Fruit fly (Drosophila melanogaster) whole organism, embryonic: ENCODE results near the gene Usp10.
A peak's percentile ranks its signal among the peaks of the same experiment; 100 is the strongest.

Experiments used
- Atf3 ChIP-seq: fragments of 200-800 bp; sonication (Bioruptor generic); optimal IDR thresholded peaks from 3 replicates; lab custom pipeline; 2016; ENCODE audit warnings: missing biosample characterization, missing genetic modification characterization
- Awh ChIP-seq: fragments of 200-800 bp; sonication (Bioruptor generic); IDR thresholded peaks from 2 replicates; pipeline ENCODE4, ENCODE4 v1.3.6; 2022; ENCODE audit warnings: missing biosample characterization, missing genetic modification characterization
- Bgb ChIP-seq: fragments of 200-800 bp; sonication (Bioruptor generic); IDR thresholded peaks from 2 replicates; pipeline ENCODE4 v1.3.6; 2022; ENCODE audit warnings: missing biosample characterization, missing genetic modification characterization; ENCODE audit not compliant: partially characterized antibody
- C15 ChIP-seq: fragments of 200-800 bp; sonication (Bioruptor generic); IDR thresholded peaks from 3 replicates; pipeline ENCODE4 v1.3.6; 2022; ENCODE audit warnings: missing biosample characterization, missing genetic modification characterization
- CG10431 ChIP-seq: fragments of 200-800 bp; sonication (Bioruptor generic); optimal IDR thresholded peaks from 3 replicates; lab custom pipeline; 2018; ENCODE audit warnings: missing biosample characterization, mild to moderate bottlenecking, missing genetic modification characterization
- CG13123 ChIP-seq: fragments of 200-800 bp; sonication (Bioruptor generic); optimal IDR thresholded peaks from 2 replicates; lab custom pipeline; 2016; ENCODE audit warnings: missing biosample characterization, missing genetic modification characterization
- CG1529 ChIP-seq: fragments of 200-800 bp; sonication (Bioruptor generic); optimal IDR thresholded peaks from 3 replicates; lab custom pipeline; 2018; ENCODE audit warnings: missing biosample characterization, missing genetic modification characterization
- CG15696 ChIP-seq: fragments of 200-800 bp; sonication (Bioruptor generic); optimal IDR thresholded peaks from 2 replicates; lab custom pipeline; 2019; ENCODE audit warnings: missing biosample characterization, mild to moderate bottlenecking, missing genetic modification characterization, moderate library complexity
- CG18262 ChIP-seq: fragments of 200-800 bp; optimal IDR thresholded peaks from 3 replicates; lab custom pipeline; 2019; ENCODE audit warnings: missing biosample characterization, mild to moderate bottlenecking, missing genetic modification characterization, moderate library complexity
- CG1832 ChIP-seq: fragments of 200-800 bp; sonication (Bioruptor generic); optimal IDR thresholded peaks from 2 replicates; lab custom pipeline; 2017; ENCODE audit warnings: missing biosample characterization, mild to moderate bottlenecking, missing genetic modification characterization, inconsistent platforms
- CG18764 ChIP-seq: fragments of 200-800 bp; sonication (Bioruptor generic); optimal IDR thresholded peaks from 3 replicates; lab custom pipeline; 2016; ENCODE audit warnings: missing biosample characterization, missing genetic modification characterization
- CG34376 ChIP-seq: fragments of 200-800 bp; sonication (Bioruptor generic); optimal IDR thresholded peaks from 2 replicates; lab custom pipeline; 2018; ENCODE audit warnings: missing biosample characterization, mild to moderate bottlenecking, missing genetic modification characterization
- CG3838 ChIP-seq: fragments of 200-800 bp; sonication (Bioruptor generic); optimal IDR thresholded peaks from 3 replicates; lab custom pipeline; 2016; ENCODE audit warnings: missing biosample characterization, missing genetic modification characterization
- CG4282 ChIP-seq: fragments of 200-800 bp; sonication (Bioruptor generic); optimal IDR thresholded peaks from 2 replicates; lab custom pipeline; 2016; ENCODE audit warnings: missing biosample characterization, missing genetic modification characterization
- CG4360 ChIP-seq: fragments of 200-800 bp; sonication (Bioruptor generic); IDR thresholded peaks from 2 replicates; pipeline ENCODE4 v1.3.6; 2022; ENCODE audit warnings: missing biosample characterization, missing genetic modification characterization
- CG6689 ChIP-seq: fragments of 200-800 bp; sonication (Bioruptor generic); IDR thresholded peaks from 2 replicates; pipeline ENCODE4 v1.3.6; 2022; ENCODE audit warnings: missing biosample characterization, missing genetic modification characterization
- CG6854 ChIP-seq: fragments of 200-800 bp; sonication (Bioruptor generic); optimal IDR thresholded peaks from 3 replicates; lab custom pipeline; 2017; ENCODE audit warnings: missing biosample characterization, mild to moderate bottlenecking, missing genetic modification characterization
- CG7786 ChIP-seq: fragments of 200-800 bp; sonication (Bioruptor generic); optimal IDR thresholded peaks from 2 replicates; lab custom pipeline; 2016; ENCODE audit warnings: missing biosample characterization, missing genetic modification characterization
- CG7928 ChIP-seq: fragments of 200-800 bp; sonication (Bioruptor generic); optimal IDR thresholded peaks from 2 replicates; lab custom pipeline; 2017; ENCODE audit warnings: missing biosample characterization, mild to moderate bottlenecking, missing genetic modification characterization
- CrebB ChIP-seq: fragments of 200-800 bp; sonication (Bioruptor generic); optimal IDR thresholded peaks from 3 replicates; lab custom pipeline; 2018; ENCODE audit warnings: missing biosample characterization, mild to moderate bottlenecking, missing genetic modification characterization
- Dbx ChIP-seq: fragments of 200-800 bp; sonication (Bioruptor generic); IDR thresholded peaks from 3 replicates; pipeline ENCODE4 v1.3.6; 2022; ENCODE audit warnings: missing biosample characterization, missing genetic modification characterization
- Doc3 ChIP-seq: fragments of 200-800 bp; sonication (Bioruptor generic); IDR thresholded peaks from 3 replicates; pipeline ENCODE4 v1.3.6; 2022; ENCODE audit warnings: missing biosample characterization, missing genetic modification characterization; ENCODE audit not compliant: partially characterized antibody
- Dref ChIP-seq: fragments of 200-800 bp; sonication (Bioruptor generic); IDR thresholded peaks from 2 replicates; pipeline ENCODE4 v1.3.6; 2022; ENCODE audit warnings: missing biosample characterization, missing genetic modification characterization
- H2.0 ChIP-seq: fragments of 200-800 bp; sonication (Bioruptor generic); IDR thresholded peaks from 2 replicates; pipeline ENCODE4 v1.3.6; 2022; ENCODE audit warnings: missing biosample characterization, missing genetic modification characterization
- Hr51 ChIP-seq, 2 experiments: fragments of 200-800 bp; sonication (Bioruptor generic); optimal IDR thresholded peaks; 2 replicates in 1 of 2; 3 replicates in 1 of 2; lab custom pipeline; 2016 to 2018; ENCODE audit warnings: missing biosample characterization in 2 of 2, missing genetic modification characterization in 2 of 2, mild to moderate bottlenecking in 1 of 2, moderate library complexity in 1 of 2
- Hr78 ChIP-seq, 2 experiments: fragments of 200-800 bp in 1 of 2; fragments of >200 bp in 1 of 2; sonication (Bioruptor generic) in 1 of 2; optimal IDR thresholded peaks; 2 replicates each; lab custom pipeline; 2017 to 2019; ENCODE audit warnings: missing biosample characterization in 2 of 2, missing genetic modification characterization in 2 of 2, mild to moderate bottlenecking in 1 of 2, moderate library complexity in 1 of 2
- Jarid2 ChIP-seq: fragments of 200-800 bp; sonication (Bioruptor generic); optimal IDR thresholded peaks from 3 replicates; lab custom pipeline; 2017; ENCODE audit warnings: mild to moderate bottlenecking, missing biosample characterization, missing genetic modification reagents, missing genetic modification characterization
- Lhr ChIP-seq: fragments of 200-800 bp; sonication (Bioruptor generic); optimal IDR thresholded peaks from 3 replicates; lab custom pipeline; 2017; ENCODE audit warnings: mild to moderate bottlenecking, missing biosample characterization, missing genetic modification reagents, missing genetic modification characterization
- Lim3 ChIP-seq: fragments of 200-800 bp; sonication (Bioruptor generic); IDR thresholded peaks from 2 replicates; pipeline ENCODE4 v1.3.6; 2022; ENCODE audit warnings: missing biosample characterization, missing genetic modification characterization
- Nf-YC ChIP-seq: fragments of 200-800 bp; optimal IDR thresholded peaks from 3 replicates; lab custom pipeline; 2019; ENCODE audit warnings: missing biosample characterization, mild to moderate bottlenecking, missing genetic modification characterization, moderate library complexity
- Optix ChIP-seq: fragments of 200-800 bp; sonication (Bioruptor generic); IDR thresholded peaks from 3 replicates; pipeline ENCODE4 v1.3.6; 2022; ENCODE audit warnings: missing biosample characterization, missing genetic modification characterization
- Six4 ChIP-seq: fragments of 200-800 bp; sonication (Bioruptor generic); optimal IDR thresholded peaks from 2 replicates; lab custom pipeline; 2016; ENCODE audit warnings: missing biosample characterization, missing genetic modification characterization
- Sry-δ ChIP-seq: fragments of 200-800 bp; sonication (Bioruptor generic); optimal IDR thresholded peaks from 2 replicates; lab custom pipeline; 2016; ENCODE audit warnings: missing biosample characterization, missing genetic modification characterization
- ash1 ChIP-seq: fragments of 200-800 bp; sonication (Bioruptor generic); optimal IDR thresholded peaks from 2 replicates; lab custom pipeline; 2018; ENCODE audit warnings: missing biosample characterization, mild to moderate bottlenecking, missing genetic modification characterization
- bsh ChIP-seq, 2 experiments: fragments of 200-800 bp; sonication (Bioruptor generic); optimal IDR thresholded peaks; 2 replicates each; lab custom pipeline; 2017 to 2018; ENCODE audit warnings: mild to moderate bottlenecking in 2 of 2, missing biosample characterization in 2 of 2, missing genetic modification characterization in 2 of 2, moderate library complexity in 1 of 2
- chinmo ChIP-seq: fragments of 200-800 bp; sonication (Bioruptor generic); IDR thresholded peaks from 4 replicates; pipeline ENCODE4 v1.3.6; 2022; ENCODE audit warnings: missing biosample characterization, missing genetic modification characterization; ENCODE audit not compliant: partially characterized antibody
- crp ChIP-seq, 2 experiments: fragments of 200-800 bp; sonication (Bioruptor generic); optimal IDR thresholded peaks; 2 replicates in 1 of 2; 3 replicates in 1 of 2; lab custom pipeline; 2017; ENCODE audit warnings: missing biosample characterization in 2 of 2, missing genetic modification characterization in 2 of 2, mild to moderate bottlenecking in 1 of 2, moderate library complexity in 1 of 2
- dimm ChIP-seq: fragments of 200-800 bp; sonication (Bioruptor generic); IDR thresholded peaks from 2 replicates; pipeline ENCODE4 v1.3.6; 2022; ENCODE audit warnings: missing biosample characterization, missing genetic modification characterization
- gce ChIP-seq: fragments of 200-800 bp; sonication (Bioruptor generic); IDR thresholded peaks from 3 replicates; pipeline ENCODE4 v1.3.6; 2022; ENCODE audit warnings: missing biosample characterization, missing genetic modification characterization
- gro ChIP-seq: fragments of 200-800 bp; sonication (Bioruptor generic); optimal IDR thresholded peaks from 2 replicates; lab custom pipeline; 2016; ENCODE audit warnings: missing biosample characterization, missing genetic modification characterization
- kah ChIP-seq: fragments of 200-800 bp; sonication (Bioruptor generic); optimal IDR thresholded peaks from 2 replicates; lab custom pipeline; 2018; ENCODE audit warnings: missing biosample characterization, mild to moderate bottlenecking, missing genetic modification characterization
- lmd ChIP-seq: fragments of 200-800 bp; sonication (Bioruptor generic); IDR thresholded peaks from 2 replicates; pipeline ENCODE4 v1.3.6; 2022; ENCODE audit warnings: missing biosample characterization, missing genetic modification characterization
- odd ChIP-seq: fragments of 200-800 bp; sonication (Bioruptor generic); optimal IDR thresholded peaks from 2 replicates; lab custom pipeline; 2017; ENCODE audit warnings: missing biosample characterization, mild to moderate bottlenecking, missing genetic modification characterization
- pnt ChIP-seq: fragments of 200-800 bp; sonication (Bioruptor generic); optimal IDR thresholded peaks from 3 replicates; lab custom pipeline; 2016; ENCODE audit warnings: missing biosample characterization, missing genetic modification characterization
- salm ChIP-seq: fragments of 200-800 bp; sonication (Bioruptor generic); optimal IDR thresholded peaks from 2 replicates; lab custom pipeline; 2018; ENCODE audit warnings: missing biosample characterization, mild to moderate bottlenecking, missing genetic modification characterization
- sd ChIP-seq: fragments of 200-800 bp; sonication (Bioruptor generic); optimal IDR thresholded peaks from 3 replicates; lab custom pipeline; 2018; ENCODE audit warnings: missing biosample characterization, mild to moderate bottlenecking, missing genetic modification characterization, moderate library complexity
- sens ChIP-seq: fragments of 200-800 bp; sonication (Bioruptor generic); peaks from one replicate; lab custom pipeline; 2016; ENCODE audit warnings: missing biosample characterization, missing genetic modification characterization
- slp2 ChIP-seq: fragments of 200-800 bp; sonication (Bioruptor generic); optimal IDR thresholded peaks from 2 replicates; lab custom pipeline; 2016; ENCODE audit warnings: missing biosample characterization, missing genetic modification characterization
- vfl ChIP-seq: fragments of 200-800 bp; sonication (Bioruptor generic); optimal IDR thresholded peaks from 2 replicates; lab custom pipeline; 2016; ENCODE audit warnings: missing biosample characterization, missing genetic modification characterization

Gene Usp10

dm6 chr3L:837552-838187 is 34.0 kb upstream of the Usp10 start, which contains the start of the genes CG13901 and CG13887 (continued):
- TF ChIP-seq CG3838 (peak; percentile 63), Hr51 (GFP tag; optimal IDR thresholded peaks at IDR 0.05; lab: Kevin White, UChicago) (peak; percentile 91 to 93), dimm (peak; percentile 61; the same call in 1 of the 2 replicates), salm (tag; lab: Kevin White, UChicago) (peak; percentile 72), Awh (GFP tag; lab: Robert Waterston, UW) (peak; percentile 83), CG7928 (GFP tag; lab: Kevin White, UChicago) (peak; percentile 68), sens (peak; percentile 99), kah (GFP tag; lab: Kevin White, UChicago) (peak; percentile 51), Sry-δ (GFP tag; lab: Kevin White, UChicago) (peak; percentile 73), chinmo (GFP tag; lab: Robert Waterston, UW) (no peak), pnt (peak; percentile 93), CG4360 (GFP tag; lab: Robert Waterston, UW) (no peak), Six4 (GFP tag; lab: Kevin White, UChicago) (peak; percentile 82), CG10431 (peak; percentile 33), Atf3 (GFP tag; lab: Kevin White, UChicago) (peak; percentile 89), vfl (GFP tag; lab: Kevin White, UChicago) (peak; percentile 91), CG18764 (peak; percentile 87), CG6854 (GFP tag; lab: Kevin White, UChicago) (peak; percentile 70), Lhr (peak; percentile 85), H2.0 (GFP tag; lab: Robert Waterston, UW) (peak; percentile 84), CrebB (tag; lab: Kevin White, UChicago) (peak; percentile 80), ash1 (GFP tag; lab: Kevin White, UChicago) (peak; percentile 33), Dbx (GFP tag; lab: Robert Waterston, UW) (peak; percentile 88), CG1832 (GFP tag; lab: Kevin White, UChicago) (no peak), Jarid2 (GFP tag; lab: Kevin White, UChicago) (no peak), CG13123 (GFP tag; lab: Kevin White, UChicago) (peak; percentile 86), Lim3 (GFP tag; lab: Robert Waterston, UW) (peak; percentile 54; the same call in 1 of the 2 replicates), Bgb (no peak), Doc3 (GFP tag; lab: Robert Waterston, UW) (no peak), odd (GFP tag; lab: Kevin White, UChicago) (no peak), C15 (GFP tag; lab: Robert Waterston, UW) (peak; percentile 67; the same call in 1 of the 3 replicates), gce (peak; percentile 71; the same call in 2 of the 3 replicates), CG6689 (GFP tag; lab: Robert Waterston, UW) (peak; percentile 87), Hr78 (GFP tag; optimal IDR thresholded peaks at IDR 0.05; lab: Kevin White, UChicago) (no peak), Nf-YC (peak; percentile 83), CG1529 (peak; percentile 79), CG7786 (peak; percentile 91), Dref (GFP tag; lab: Robert Waterston, UW) (peak; percentile 40; the same call in 1 of the 2 replicates), gro (GFP tag; lab: Kevin White, UChicago) (peak; percentile 95), CG15696 (tag; lab: Kevin White, UChicago) (peak; percentile 89), slp2 (GFP tag; lab: Kevin White, UChicago) (peak; percentile 93), CG18262 (tag; lab: Kevin White, UChicago) (peak; percentile 88), crp (GFP tag; optimal IDR thresholded peaks at IDR 0.05; lab: Kevin White, UChicago) (peak in 1 of 2 experiments; percentile 70), CG4282 (GFP tag; lab: Kevin White, UChicago) (peak; percentile 83), bsh (GFP tag; optimal IDR thresholded peaks at IDR 0.05; lab: Kevin White, UChicago) (peak; percentile 31 to 90), sd (tag; lab: Kevin White, UChicago) (peak; percentile 89), lmd (GFP tag; lab: Robert Waterston, UW) (peak; percentile 89), Optix (GFP tag; lab: Robert Waterston, UW) (peak; percentile 78), CG34376 (GFP tag; lab: Kevin White, UChicago) (peak; percentile 91)
